Worm (Caenorhabditis elegans): Measurements from ENCODE around the gene twk-36.

DNA sequence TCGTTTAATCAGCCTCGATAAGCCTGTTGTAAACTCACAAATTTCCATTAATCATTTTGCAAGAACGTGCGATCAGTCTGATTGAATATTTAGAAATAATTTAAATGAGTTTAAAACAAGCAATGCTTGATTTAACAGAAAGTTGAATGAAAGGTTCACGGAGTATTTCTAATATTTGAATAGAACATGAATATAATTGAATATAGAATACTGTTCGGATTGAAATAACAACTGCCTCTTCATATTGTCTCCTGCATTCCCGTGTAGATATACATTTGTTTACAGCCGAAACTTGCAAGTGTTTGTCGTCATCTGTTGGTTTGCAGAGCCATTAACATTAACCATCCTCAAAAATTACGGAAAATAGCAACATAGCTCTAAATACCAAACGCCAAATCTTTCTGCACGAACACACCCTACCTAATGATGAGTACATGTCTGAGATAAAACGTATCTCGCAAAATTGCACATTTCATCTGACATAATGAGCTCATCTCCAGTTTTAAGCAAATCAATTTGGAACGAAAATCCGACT, 46.1 kb downstream of the twk-36 start, which contains the start of the genes Y26G10.5 and srh-32:
- TF ChIP-seq snpc-4 (tag; optimal IDR thresholded peaks at IDR 0.05) (no peak), nhr-25 (tag; optimal IDR thresholded peaks at IDR 0.05) (no peak), ZK546.5 (tag; optimal IDR thresholded peaks at IDR 0.05) (no peak), ztf-11 (tag; optimal IDR thresholded peaks at IDR 0.05) (no peak), nhr-11 (tag; optimal IDR thresholded peaks at IDR 0.05) (no peak), nhr-12 (tag; optimal IDR thresholded peaks at IDR 0.05) (no peak), R02D3.7 (tag; optimal IDR thresholded peaks at IDR 0.05) (no peak), ceh-82 (tag; optimal IDR thresholded peaks at IDR 0.05) (no peak), ama-1 (optimal IDR thresholded peaks at IDR 0.05) (no peak), ztf-4 (tag; optimal IDR thresholded peaks at IDR 0.05) (no peak), skn-1 (tag; optimal IDR thresholded peaks at IDR 0.05) (no peak), lin-11 (tag; optimal IDR thresholded peaks at IDR 0.05) (no peak)
